Fruit fly (Drosophila melanogaster): ENCODE measurements around the gene CG4836.

CG4836 gene

DNA sequence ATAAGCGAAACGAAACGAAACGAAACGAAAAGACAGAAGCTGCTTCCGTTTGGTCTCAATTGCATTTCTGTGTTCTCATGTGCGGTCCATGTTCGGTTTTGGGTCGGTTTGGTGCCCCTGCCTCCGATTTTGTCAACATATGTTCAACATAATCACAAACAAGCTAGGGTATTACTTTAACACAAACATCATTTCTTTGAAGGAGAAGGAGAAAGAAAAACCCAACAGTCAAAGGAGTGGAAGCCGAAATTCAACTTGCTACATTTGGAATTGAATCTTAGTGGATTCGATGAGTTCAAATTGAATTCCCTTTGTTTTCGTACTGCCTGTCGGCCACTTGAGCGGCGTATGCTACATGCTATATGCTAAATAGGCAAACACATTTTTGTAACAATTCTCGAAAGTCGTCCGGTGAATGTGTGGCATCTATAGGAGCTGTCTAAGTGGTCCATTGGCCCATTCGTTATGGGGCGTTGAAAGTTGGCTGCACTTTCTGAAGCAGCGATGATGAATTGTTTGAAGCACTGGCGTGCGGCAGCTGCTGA, 16.1 kb upstream of the CG4836 start (continued):
- TF ChIP-seq Opbp (GFP tag; IDR thresholded peaks at IDR 0.05; ENCODE audit: partially characterized antibody) (no peak), crp (GFP tag; optimal IDR thresholded peaks at IDR 0.05) (no peak), gfzf (GFP tag; optimal IDR thresholded peaks at IDR 0.05) (no peak), nom (GFP tag; optimal IDR thresholded peaks at IDR 0.05) (no peak), dpn (GFP tag; optimal IDR thresholded peaks at IDR 0.05) (no peak), pfk (GFP tag; optimal IDR thresholded peaks at IDR 0.05) (peak; percentile 78), tna (GFP tag; IDR thresholded peaks at IDR 0.05; ENCODE audit: partially characterized antibody) (no peak), CG31365 (tag; optimal IDR thresholded peaks at IDR 0.05) (no peak), CG2712 (tag; optimal IDR thresholded peaks at IDR 0.05) (no peak), CG9932 (GFP tag; IDR thresholded peaks at IDR 0.05) (no peak), pzg (GFP tag; optimal IDR thresholded peaks at IDR 0.05) (no peak), vfl (GFP tag; optimal IDR thresholded peaks at IDR 0.05) (no peak), dimm (GFP tag; IDR thresholded peaks at IDR 0.05) (no peak), D19A (tag; optimal IDR thresholded peaks at IDR 0.05) (no peak), Eip74EF (GFP tag; optimal IDR thresholded peaks at IDR 0.05) (no peak), Max (GFP tag; optimal IDR thresholded peaks at IDR 0.05) (no peak), ap (GFP tag; IDR thresholded peaks at IDR 0.05) (no peak), crol (GFP tag; IDR thresholded peaks at IDR 0.05) (no peak), jing (GFP tag; optimal IDR thresholded peaks at IDR 0.05) (no peak), Xrp1 (GFP tag; IDR thresholded peaks at IDR 0.05) (no peak), Sry-δ (GFP tag; optimal IDR thresholded peaks at IDR 0.05) (no peak), dmrt11E (tag; optimal IDR thresholded peaks at IDR 0.05) (peak; percentile 37), CG6254 (GFP tag; optimal IDR thresholded peaks at IDR 0.05) (no peak), zf30C (GFP tag; optimal IDR thresholded peaks at IDR 0.05) (no peak), Neu2 (GFP tag; optimal IDR thresholded peaks at IDR 0.05; ENCODE audit: borderline replicate concordance) (no peak), CG8089 (GFP tag; optimal IDR thresholded peaks at IDR 0.05) (no peak), CG17385 (GFP tag; optimal IDR thresholded peaks at IDR 0.05) (no peak), Doc2 (GFP tag; IDR thresholded peaks at IDR 0.05) (no peak), CG7786 (GFP tag; optimal IDR thresholded peaks at IDR 0.05) (no peak), gro (GFP tag; optimal IDR thresholded peaks at IDR 0.05) (no peak), ERR (GFP tag; optimal IDR thresholded peaks at IDR 0.05) (no peak)

DNA sequence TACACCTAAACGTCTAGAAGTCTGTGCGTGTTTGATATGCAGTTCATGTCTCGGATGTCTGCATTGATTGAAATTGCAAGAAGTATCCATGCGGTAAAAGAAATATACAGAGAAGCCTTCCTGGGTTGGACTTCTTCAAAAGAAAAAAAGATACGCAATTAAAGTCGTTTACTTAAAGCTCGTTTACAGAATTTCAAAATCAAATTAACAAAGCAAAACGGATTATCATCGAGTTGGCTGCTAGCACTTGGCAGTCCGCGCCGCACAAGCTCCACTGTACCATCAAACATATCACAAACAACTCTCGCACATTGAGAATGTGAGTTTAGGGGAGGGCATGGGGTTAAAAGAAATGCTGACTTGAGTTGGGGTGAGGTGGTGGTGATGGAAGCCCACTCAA, 15.3 kb upstream of the CG4836 start:
- no peak for TF ChIP-seq Lpt (GFP tag; optimal IDR thresholded peaks at IDR 0.05)
- TF ChIP-seq CG15601 (tag; optimal IDR thresholded peaks at IDR 0.05): peak; percentile 80
- TF ChIP-seq az2 (GFP tag; optimal IDR thresholded peaks at IDR 0.05): peak; percentile 84
- peak; percentile 56 for TF ChIP-seq bab2 (GFP tag; optimal IDR thresholded peaks at IDR 0.05)
- TF ChIP-seq CG30403 (GFP tag; optimal IDR thresholded peaks at IDR 0.05): peak; percentile 77
- TF ChIP-seq so (GFP tag; IDR thresholded peaks at IDR 0.05): peak; percentile 74
- TF ChIP-seq CG6813 (GFP tag; optimal IDR thresholded peaks at IDR 0.05): peak; percentile 62
- 0 out of 2 replicates have a peak, but pooled peaks have one; percentile 37 for TF ChIP-seq cas (GFP tag; IDR thresholded peaks at IDR 0.05)
- TF ChIP-seq CG8290 (GFP tag; optimal IDR thresholded peaks at IDR 0.05): peak; percentile 53
- peak in 1 of 2 experiments; percentile 50 for TF ChIP-seq CG8290 (tag; optimal IDR thresholded peaks at IDR 0.05)
- TF ChIP-seq Awh (GFP tag; IDR thresholded peaks at IDR 0.05): peak; percentile 66
- no peak for TF ChIP-seq CG13894 (tag; optimal IDR thresholded peaks at IDR 0.05)
- TF ChIP-seq Mes4 (GFP tag; optimal IDR thresholded peaks at IDR 0.05): peak; percentile 67
- peak; percentile 79 for TF ChIP-seq CG12219 (GFP tag; optimal IDR thresholded peaks at IDR 0.05)
- no peak for TF ChIP-seq sd (tag; optimal IDR thresholded peaks at IDR 0.05)
- TF ChIP-seq CG9876 (GFP tag; optimal IDR thresholded peaks at IDR 0.05): peak; percentile 64
- TF ChIP-seq D19A (tag; optimal IDR thresholded peaks at IDR 0.05): peak; percentile 65
- no peak for TF ChIP-seq psq (GFP tag; optimal IDR thresholded peaks at IDR 0.05)
- peak; percentile 64 for TF ChIP-seq CG2202 (tag; optimal IDR thresholded peaks at IDR 0.05)
- no peak for TF ChIP-seq CG42726 (GFP tag; IDR thresholded peaks at IDR 0.05; ENCODE audit: partially characterized antibody)
- no peak for TF ChIP-seq Hmx (GFP tag; optimal IDR thresholded peaks at IDR 0.05)
- TF ChIP-seq corto (GFP tag; optimal IDR thresholded peaks at IDR 0.05): no peak
